Worm (Caenorhabditis elegans): ENCODE measurements around the gene ZK377.15.

DNA sequence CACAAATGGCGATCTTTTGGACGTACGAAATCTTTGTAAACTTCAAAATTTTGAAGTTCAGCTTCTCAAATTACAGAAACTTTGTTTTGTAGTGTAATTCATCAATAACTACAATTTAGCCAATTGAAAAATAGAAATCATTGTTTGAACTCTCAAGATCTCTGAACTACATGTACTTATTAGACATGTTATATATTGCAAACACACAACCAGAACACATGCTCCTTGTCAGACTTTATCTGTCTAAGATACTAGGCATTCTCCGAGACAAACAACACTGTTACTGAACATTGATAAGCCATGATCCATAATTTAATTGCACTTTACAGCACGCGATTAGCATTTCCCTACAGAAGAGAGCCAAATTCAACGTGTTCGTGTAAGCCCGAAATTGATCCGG lies 41.2 kb downstream of the ZK377.15 start, which contains the start of gene ZK813.6:
- TF ChIP-seq unc-39 (tag; optimal IDR thresholded peaks at IDR 0.05) (no peak), nhr-28 (tag; optimal IDR thresholded peaks at IDR 0.05) (no peak), unc-62 (GFP tag; optimal IDR thresholded peaks at IDR 0.05) (no peak), nfya-1 (tag; optimal IDR thresholded peaks at IDR 0.05; ENCODE audit: insufficient read depth) (no peak), nhr-237 (tag; optimal IDR thresholded peaks at IDR 0.05) (no peak), nhr-11 (tag; optimal IDR thresholded peaks at IDR 0.05) (no peak), zag-1 (tag; optimal IDR thresholded peaks at IDR 0.05) (no peak), lin-15B (tag; optimal IDR thresholded peaks at IDR 0.05) (no peak), lin-39 (tag; optimal IDR thresholded peaks at IDR 0.05) (no peak)
